Worm (Caenorhabditis elegans): ENCODE measurements around the gene Y47D7A.2.

- TF ChIP-seq W03F9.2 (tag; optimal IDR thresholded peaks at IDR 0.05): no peak
- no peak for TF ChIP-seq him-1 (tag; optimal IDR thresholded peaks at IDR 0.05)
- TF ChIP-seq dao-5 (tag; optimal IDR thresholded peaks at IDR 0.05): no peak
These were observed 17.1 kb downstream of the Y47D7A.2 start for ce11 chrV:4437215-4437614.

Measured in whole organism, L4/young adult.